Worm (Caenorhabditis elegans): ENCODE measurements around the gene srlf-17.

srlf-17 gene

DNA sequence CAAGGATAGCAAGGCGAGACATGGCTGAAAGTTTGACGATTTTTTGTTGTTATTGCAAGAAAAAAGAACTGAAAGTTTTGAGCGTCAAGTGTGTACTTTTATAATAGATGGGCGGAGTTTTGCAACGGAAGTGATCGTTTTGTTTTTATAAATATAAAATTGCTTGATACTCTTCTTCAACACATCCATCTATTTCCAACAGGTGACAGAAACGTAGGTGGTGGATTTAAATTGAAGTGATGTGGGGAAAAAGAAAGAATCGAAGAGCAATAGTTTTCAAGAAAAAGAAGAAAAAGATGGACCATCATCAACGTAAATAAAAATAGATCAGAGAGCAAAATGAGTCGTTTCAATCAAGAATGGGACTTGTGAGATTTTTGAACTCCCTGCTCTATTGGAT, 35.5 kb downstream of the srlf-17 start, which contains the start of gene ttr-17:
ttr-17 (minus strand) TSS at position 24 of the 400 bp plus-strand sequence.
- TF ChIP-seq daf-16 (GFP tag; optimal IDR thresholded peaks at IDR 0.05) (peak in 1 of 2 experiments; percentile 83), daf-16 (tag; optimal IDR thresholded peaks at IDR 0.05) (no peak), lim-7 (GFP tag; IDR thresholded peaks at IDR 0.05) (no peak)

DNA sequence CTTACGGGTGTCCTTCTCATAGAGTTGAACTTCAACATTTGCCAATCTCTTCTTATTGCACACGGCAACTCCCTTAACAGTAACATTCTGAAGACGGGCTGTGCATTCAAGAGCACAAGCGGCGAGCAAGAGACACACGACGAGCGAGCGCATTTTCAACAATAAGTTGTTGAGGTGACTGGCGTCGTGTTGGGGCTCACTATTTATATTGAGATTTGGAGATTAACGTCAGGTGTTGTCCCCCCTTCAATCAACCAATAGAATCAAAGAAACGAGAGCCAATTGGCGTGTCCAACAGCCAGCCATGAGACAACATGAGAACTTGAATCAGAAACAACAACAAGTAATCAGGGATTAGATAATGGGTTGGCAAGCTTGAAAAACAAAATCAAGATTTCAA, 38.5 kb downstream of the srlf-17 start, which contains the start of gene ttr-16:
ttr-16 (minus strand) TSS at position 176 of the 400 bp plus-strand sequence.
- peak in 1 of 2 experiments; percentile 91 for TF ChIP-seq daf-16 (GFP tag; optimal IDR thresholded peaks at IDR 0.05)
- no peak for TF ChIP-seq daf-16 (tag; optimal IDR thresholded peaks at IDR 0.05)
- TF ChIP-seq mes-2 (tag; optimal IDR thresholded peaks at IDR 0.05; ENCODE audit: poor library complexity, severe bottlenecking): no peak
- TF ChIP-seq hmg-1.1 (GFP tag; IDR thresholded peaks at IDR 0.05): no peak
- peak; percentile 57 for TF ChIP-seq ama-1 (optimal IDR thresholded peaks at IDR 0.05)
- TF ChIP-seq nhr-11 (tag; optimal IDR thresholded peaks at IDR 0.05): peak; percentile 67

DNA sequence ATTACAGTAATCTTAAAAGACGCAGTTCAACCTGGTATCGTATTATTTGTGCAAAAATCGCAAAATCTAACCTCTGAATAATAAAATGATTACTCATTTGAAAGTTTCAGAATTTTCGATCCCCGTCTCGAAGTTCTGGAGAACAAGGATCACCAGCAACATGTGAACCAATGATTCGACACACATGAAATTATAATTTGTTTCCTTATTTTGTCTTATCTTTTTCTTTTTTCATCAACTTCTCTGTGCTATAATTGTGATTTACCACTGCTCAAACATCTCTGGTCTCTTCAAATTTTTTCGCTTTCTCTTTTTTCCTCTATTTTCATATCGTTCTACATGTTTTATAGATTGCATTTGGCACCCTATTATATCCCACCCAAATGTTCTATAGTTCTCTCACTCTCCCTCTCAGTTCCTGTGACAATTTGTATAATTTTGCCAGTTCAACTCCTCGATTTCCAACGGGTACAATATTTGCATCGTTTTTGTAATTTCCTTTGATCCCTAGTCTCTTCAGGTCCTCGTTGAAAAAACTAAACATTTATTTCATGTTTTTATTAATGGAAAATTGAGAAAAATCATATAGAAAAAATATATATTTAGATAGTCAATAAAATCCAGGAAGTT, 39.4 kb downstream of the srlf-17 start:
- TF ChIP-seq unc-62 (GFP tag; optimal IDR thresholded peaks at IDR 0.05 in 1 of 2): peak in 1 of 2 experiments; percentile 94
- no peak for TF ChIP-seq unc-62 (tag; optimal IDR thresholded peaks at IDR 0.05)
- no peak for TF ChIP-seq hif-1 (tag; optimal IDR thresholded peaks at IDR 0.05)
- TF ChIP-seq ama-1 (optimal IDR thresholded peaks at IDR 0.05): peak; percentile 48
- peak; percentile 66; the same call in 1 of the 2 replicates for TF ChIP-seq T26A8.4 (GFP tag; IDR thresholded peaks at IDR 0.05)
- TF ChIP-seq nhr-25 (tag; optimal IDR thresholded peaks at IDR 0.05; ENCODE audit: borderline replicate concordance, insufficient read depth): no peak
- TF ChIP-seq daf-16 (GFP tag; optimal IDR thresholded peaks at IDR 0.05): peak in 1 of 2 experiments; percentile 78
- no peak for TF ChIP-seq daf-16 (tag; optimal IDR thresholded peaks at IDR 0.05)

DNA sequence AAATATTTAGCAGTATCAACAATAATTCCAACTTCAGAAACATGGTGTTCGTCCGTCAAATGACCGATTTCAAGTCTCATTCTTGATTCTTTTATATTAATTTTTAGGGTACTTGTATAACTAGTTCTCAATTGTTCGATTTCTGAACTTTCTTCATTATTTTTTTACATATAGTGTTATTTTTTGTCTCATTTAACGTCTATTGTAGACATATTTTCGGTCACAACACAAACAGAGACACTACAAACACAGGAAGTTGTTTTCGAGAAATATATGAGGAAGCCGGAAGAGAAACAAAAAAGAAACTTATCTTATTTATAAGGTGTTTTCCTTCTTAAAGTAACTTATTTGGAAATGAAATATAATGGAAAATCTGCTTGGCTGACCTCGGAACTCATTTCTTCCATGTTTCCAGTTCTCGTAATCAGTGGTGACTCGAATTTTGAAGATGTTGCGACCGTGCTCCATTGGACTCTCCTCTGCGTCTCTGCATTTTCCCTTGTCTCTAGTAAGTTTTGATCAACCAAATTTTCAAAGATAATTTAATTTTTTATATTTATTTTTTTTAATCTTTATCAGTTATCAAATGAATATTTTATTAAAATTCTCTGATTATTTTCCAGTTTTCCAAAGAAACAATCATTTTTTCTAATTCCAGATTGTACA, 48.7 kb downstream of the srlf-17 start, which contains the start of the genes F36H1.12 and lin-3:
F36H1.12 (minus strand) TSS at position 51 of the 666 bp plus-strand sequence.
lin-3 (plus strand) TSS at position 657 of the 666 bp plus-strand sequence.
- TF ChIP-seq unc-130 (GFP tag; optimal IDR thresholded peaks at IDR 0.05) (peak; percentile 19), lin-38 (GFP tag; IDR thresholded peaks at IDR 0.05) (peak; percentile 85), ceh-44 (GFP tag; IDR thresholded peaks at IDR 0.05) (0 out of 2 replicates have a peak, but pooled peaks have one; percentile 31), madf-5 (GFP tag; IDR thresholded peaks at IDR 0.05) (no peak), lin-13 (GFP tag; optimal IDR thresholded peaks at IDR 0.05) (no peak)

DNA sequence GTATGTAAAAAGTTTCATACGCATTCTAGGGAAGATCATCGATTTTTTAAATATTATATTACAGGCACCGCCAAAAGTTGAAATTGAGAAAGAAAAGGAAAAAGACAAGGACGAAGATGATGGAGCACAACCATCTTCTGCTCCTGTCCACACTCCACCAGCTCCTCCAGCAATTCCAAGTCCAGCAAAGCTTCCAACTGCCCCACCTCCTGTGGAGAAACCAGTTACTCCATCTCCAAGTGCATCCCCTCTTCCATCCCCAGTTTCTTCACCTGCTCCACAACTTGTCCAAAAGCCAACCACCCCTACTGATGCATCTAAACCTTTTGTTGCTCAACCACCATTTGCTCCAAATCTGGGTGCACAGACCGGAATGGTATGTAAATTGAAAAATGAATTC, 50.5 kb downstream of the srlf-17 start:
- TF ChIP-seq lin-15B (tag; optimal IDR thresholded peaks at IDR 0.05): no peak
- TF ChIP-seq dmd-8 (GFP tag; IDR thresholded peaks at IDR 0.05): no peak
- TF ChIP-seq unc-62 (GFP tag; optimal IDR thresholded peaks at IDR 0.05 in 1 of 2): peak in 1 of 2 experiments; percentile 91
- TF ChIP-seq unc-62 (tag; optimal IDR thresholded peaks at IDR 0.05): no peak
